Worm (Caenorhabditis elegans) whole organism, L4 larva: ENCODE results near the gene W05H9.4.

Source experiments
- Y48G9A.11 ChIP-seq: fragments of 200-800 bp; sonication (Bioruptor generic); IDR thresholded peaks from 2 replicates; pipeline ENCODE4 v1.3.6; 2022; ENCODE audit warnings: missing genetic modification reagents, missing genetic modification characterization, missing compliant biosample characterization
- daf-19 ChIP-seq: fragments of 200-800 bp; sonication (Bioruptor generic); conservative IDR thresholded peaks from 2 replicates; pipeline ENCODE4 v1.3.6; 2022; ENCODE audit warnings: missing genetic modification characterization, missing compliant biosample characterization
- lir-3 ChIP-seq: sonication (generic microtip); optimal IDR thresholded peaks from 2 replicates; lab custom pipeline; 2016; ENCODE audit warnings: mild to moderate bottlenecking, missing genetic modification characterization, missing compliant biosample characterization
- nhr-28 ChIP-seq: fragments of 150-350 bp; optimal IDR thresholded peaks from 2 replicates; lab custom pipeline; 2014; ENCODE audit warnings: missing biosample characterization, missing genetic modification characterization
- nhr-76 ChIP-seq: fragments of 150-350 bp; optimal IDR thresholded peaks from 2 replicates; lab custom pipeline; 2014; ENCODE audit warnings: missing biosample characterization, missing genetic modification characterization

- no peak for TF ChIP-seq nhr-28 (tag; lab: Kevin White, UChicago)
- no peak for TF ChIP-seq nhr-76
- TF ChIP-seq lir-3 (tag; lab: Kevin White, UChicago) = no peak
- no peak for TF ChIP-seq daf-19
- no peak for TF ChIP-seq Y48G9A.11 (GFP tag; lab: Robert Waterston, UW)
Measured at ce11 chrX:6252752-6253151, 10.7 kb upstream of the W05H9.4 start.
